Worm (Caenorhabditis elegans) whole organism, young adult: ENCODE results near the gene egl-44.

ENCODE experiments used
- B0035.1 ChIP-seq: sonication (generic microtip); optimal IDR thresholded peaks from 2 replicates; lab custom pipeline; 2016; ENCODE audit warnings: missing genetic modification characterization, mild to moderate bottlenecking, missing compliant biosample characterization, missing genotype, missing genetic modification reagents
- F10E7.11 ChIP-seq: sonication (generic microtip); optimal IDR thresholded peaks from 2 replicates; lab custom pipeline; 2017; ENCODE audit warnings: mild to moderate bottlenecking, missing genetic modification characterization, moderate library complexity, missing compliant biosample characterization
- F23B12.7 ChIP-seq: sonication (generic microtip); optimal IDR thresholded peaks from 2 replicates; lab custom pipeline; 2017; ENCODE audit warnings: missing genetic modification characterization, mild to moderate bottlenecking, missing compliant biosample characterization, antibody characterized with exemption, moderate library complexity; ENCODE audit not compliant: insufficient read depth
- F39B2.1 ChIP-seq: fragments of 200-800 bp; sonication (Bioruptor generic); IDR thresholded peaks from 2 replicates; pipeline ENCODE4 v1.3.6; 2022; ENCODE audit warnings: missing genetic modification reagents, missing genetic modification characterization, missing compliant biosample characterization
- F49E8.2 ChIP-seq: sonication (generic microtip); optimal IDR thresholded peaks from 3 replicates; lab custom pipeline; 2017; ENCODE audit warnings: missing genetic modification characterization, mild to moderate bottlenecking, missing compliant biosample characterization, antibody characterized with exemption, moderate library complexity; ENCODE audit not compliant: insufficient read depth
- F57A8.1 ChIP-seq: fragments of 200-800 bp; sonication (Bioruptor generic); optimal IDR thresholded peaks from 2 replicates; lab custom pipeline; 2018; ENCODE audit warnings: mild to moderate bottlenecking, missing genetic modification characterization, moderate library complexity, missing compliant biosample characterization
- Y95B8A.8 ChIP-seq: fragments of 200-800 bp; sonication (Bioruptor generic); IDR thresholded peaks from 2 replicates; pipeline ENCODE4 v1.3.6; 2022; ENCODE audit warnings: missing genetic modification reagents, missing genetic modification characterization, missing compliant biosample characterization
- ZK185.1 ChIP-seq: sonication (generic microtip); optimal IDR thresholded peaks from 2 replicates; lab custom pipeline; 2016; ENCODE audit warnings: mild to moderate bottlenecking, missing genetic modification characterization, missing compliant biosample characterization; ENCODE audit not compliant: poor library complexity, severe bottlenecking
- attf-5 ChIP-seq: fragments of 200-800 bp; sonication (Bioruptor generic); optimal IDR thresholded peaks from 2 replicates; lab custom pipeline; 2018; ENCODE audit warnings: mild to moderate bottlenecking, missing genetic modification characterization, missing compliant biosample characterization
- bed-2 ChIP-seq: fragments of 200-800 bp; sonication (Bioruptor generic); IDR thresholded peaks from 2 replicates; pipeline ENCODE4 v1.3.6; 2022; ENCODE audit warnings: missing genetic modification reagents, missing genetic modification characterization, missing compliant biosample characterization
- cebp-1 ChIP-seq, 2 experiments: fragments of 200-800 bp in 1 of 2; sonication (Bioruptor generic) in 1 of 2; sonication (generic microtip) in 1 of 2; IDR thresholded peaks in 1 of 2; optimal IDR thresholded peaks in 1 of 2; 2 replicates each; pipeline versions ENCODE4 v1.3.6 to Lab custom; 2017 to 2022; ENCODE audit warnings: missing compliant biosample characterization in 2 of 2, missing genetic modification characterization in 2 of 2, mild to moderate bottlenecking in 1 of 2, missing genetic modification reagents in 1 of 2, moderate library complexity in 1 of 2
- ceh-58 ChIP-seq: fragments of 200-800 bp; sonication (Bioruptor generic); IDR thresholded peaks from 2 replicates; pipeline ENCODE4 v1.3.6; 2022; ENCODE audit warnings: missing genetic modification characterization, missing compliant biosample characterization
- ceh-91 ChIP-seq: fragments of 200-800 bp; sonication (Bioruptor generic); IDR thresholded peaks from 2 replicates; pipeline ENCODE4 v1.3.6; 2022; ENCODE audit warnings: missing genetic modification reagents, missing genetic modification characterization, missing compliant biosample characterization
- chd-7 ChIP-seq: sonication (generic microtip); optimal IDR thresholded peaks from 2 replicates; lab custom pipeline; 2016; ENCODE audit warnings: mild to moderate bottlenecking, missing genetic modification characterization, moderate library complexity, missing compliant biosample characterization
- die-1 ChIP-seq: sonication (generic microtip); optimal IDR thresholded peaks from 2 replicates; lab custom pipeline; 2016; ENCODE audit warnings: missing genotype, mild to moderate bottlenecking, missing genetic modification characterization, missing compliant biosample characterization
- dox-1 ChIP-seq: fragments of 200-800 bp; sonication (Bioruptor generic); IDR thresholded peaks from 2 replicates; pipeline ENCODE4 v1.3.6; 2022; ENCODE audit warnings: missing genetic modification reagents, missing genetic modification characterization, missing compliant biosample characterization
- dpff-1 ChIP-seq: sonication (generic microtip); optimal IDR thresholded peaks from 2 replicates; lab custom pipeline; 2017; ENCODE audit warnings: mild to moderate bottlenecking, missing genetic modification characterization, missing compliant biosample characterization
- dpl-1 ChIP-seq: fragments of 150-350 bp; optimal IDR thresholded peaks from 2 replicates; lab custom pipeline; 2014; ENCODE audit warnings: missing biosample characterization, missing genetic modification reagents, missing genetic modification characterization
- egl-18 ChIP-seq: fragments of 200-800 bp; sonication (Bioruptor generic); IDR thresholded peaks from 2 replicates; pipeline ENCODE4 v1.3.6; 2022; ENCODE audit warnings: missing genetic modification reagents, missing genetic modification characterization, missing compliant biosample characterization
- gei-17 ChIP-seq: fragments of 200-800 bp; sonication (Bioruptor generic); optimal IDR thresholded peaks from 2 replicates; lab custom pipeline; 2018; ENCODE audit warnings: mild to moderate bottlenecking, missing genetic modification characterization, missing compliant biosample characterization
- hlh-12 ChIP-seq: sonication (generic microtip); optimal IDR thresholded peaks from 2 replicates; lab custom pipeline; 2016; ENCODE audit warnings: missing genetic modification characterization, missing compliant biosample characterization
- hmg-20 ChIP-seq: fragments of 200-800 bp; sonication (Bioruptor generic); IDR thresholded peaks from 2 replicates; pipeline ENCODE4 v1.3.6; 2022; ENCODE audit warnings: missing genetic modification reagents, missing genetic modification characterization, missing compliant biosample characterization
- lag-1 ChIP-seq: fragments of 200-800 bp; sonication (Bioruptor generic); IDR thresholded peaks from 2 replicates; pipeline ENCODE4 v1.3.6; 2022; ENCODE audit warnings: missing genetic modification reagents, missing genetic modification characterization, missing compliant biosample characterization
- let-526 ChIP-seq: fragments of 200-800 bp; sonication (Bioruptor generic); IDR thresholded peaks from 2 replicates; pipeline ENCODE4 v1.3.6; 2022; ENCODE audit warnings: missing genetic modification reagents, missing genetic modification characterization, missing compliant biosample characterization
- lsy-27 ChIP-seq: sonication (generic microtip); optimal IDR thresholded peaks from 2 replicates; lab custom pipeline; 2017; ENCODE audit warnings: missing genetic modification characterization, mild to moderate bottlenecking, missing compliant biosample characterization, antibody characterized with exemption, missing genotype, borderline replicate concordance; ENCODE audit not compliant: insufficient read depth
- madf-10 ChIP-seq: sonication (generic microtip); optimal IDR thresholded peaks from 2 replicates; lab custom pipeline; 2016; ENCODE audit warnings: mild to moderate bottlenecking, missing genetic modification characterization, missing compliant biosample characterization
- madf-6 ChIP-seq: fragments of 200-800 bp; sonication (Bioruptor generic); IDR thresholded peaks from 2 replicates; pipeline ENCODE4 v1.3.6; 2022; ENCODE audit warnings: missing genetic modification reagents, missing genetic modification characterization, missing compliant biosample characterization
- mes-4 ChIP-seq: sonication (generic microtip); optimal IDR thresholded peaks from 2 replicates; lab custom pipeline; 2016; ENCODE audit warnings: missing genotype, missing genetic modification characterization, missing compliant biosample characterization
- nfyb-1 ChIP-seq: fragments of 200-800 bp; sonication (Bioruptor generic); IDR thresholded peaks from 2 replicates; pipeline ENCODE4 v1.3.6; 2022; ENCODE audit warnings: missing genetic modification reagents, missing genetic modification characterization, missing compliant biosample characterization
- nhr-90 ChIP-seq: sonication (generic microtip); optimal IDR thresholded peaks from 2 replicates; lab custom pipeline; 2016; ENCODE audit warnings: missing genotype, mild to moderate bottlenecking, missing genetic modification characterization, missing compliant biosample characterization
- pbrm-1 ChIP-seq: fragments of 200-800 bp; sonication (Bioruptor generic); IDR thresholded peaks from 2 replicates; pipeline ENCODE4 v1.3.6; 2022; ENCODE audit warnings: missing genetic modification reagents, missing genetic modification characterization, missing compliant biosample characterization
- repo-1 ChIP-seq: sonication (generic microtip); optimal IDR thresholded peaks from 2 replicates; lab custom pipeline; 2017; ENCODE audit warnings: mild to moderate bottlenecking, missing genetic modification characterization, missing compliant biosample characterization
- sea-2 ChIP-seq: fragments of 200-800 bp; sonication (Bioruptor generic); IDR thresholded peaks from 2 replicates; pipeline ENCODE4 v1.3.6; 2022; ENCODE audit warnings: missing genetic modification characterization, missing compliant biosample characterization
- snpc-1.3 ChIP-seq: sonication (generic microtip); optimal IDR thresholded peaks from 2 replicates; lab custom pipeline; 2017; ENCODE audit warnings: missing genetic modification characterization, mild to moderate bottlenecking, missing compliant biosample characterization, antibody characterized with exemption, moderate library complexity, missing genotype, missing genetic modification reagents; ENCODE audit not compliant: insufficient read depth
- snpc-3.4 ChIP-seq: sonication (generic microtip); optimal IDR thresholded peaks from 2 replicates; lab custom pipeline; 2017; ENCODE audit warnings: missing genetic modification characterization, mild to moderate bottlenecking, missing compliant biosample characterization, antibody characterized with exemption, moderate library complexity, missing genotype, missing genetic modification reagents
- tbx-9 ChIP-seq: sonication (generic microtip); optimal IDR thresholded peaks from 2 replicates; lab custom pipeline; 2016; ENCODE audit warnings: borderline replicate concordance, missing genetic modification characterization, inconsistent platforms, missing compliant biosample characterization
- xnd-1 ChIP-seq: sonication (generic microtip); optimal IDR thresholded peaks from 2 replicates; lab custom pipeline; 2016; ENCODE audit warnings: missing genotype, missing genetic modification reagents, missing genetic modification characterization, missing compliant biosample characterization
- ztf-18 ChIP-seq: sonication (generic microtip); optimal IDR thresholded peaks from 2 replicates; lab custom pipeline; 2016; ENCODE audit warnings: missing genotype, mild to moderate bottlenecking, missing genetic modification characterization, missing compliant biosample characterization
- ztf-28 ChIP-seq: fragments of 200-800 bp; sonication (Bioruptor generic); IDR thresholded peaks from 2 replicates; pipeline ENCODE4 v1.3.6; 2022; ENCODE audit warnings: missing genetic modification reagents, missing genetic modification characterization, missing compliant biosample characterization
- ztf-6 ChIP-seq: fragments of 200-800 bp; sonication (Bioruptor generic); IDR thresholded peaks from 2 replicates; pipeline ENCODE4 v1.3.6; 2022; ENCODE audit warnings: missing genetic modification reagents, missing genetic modification characterization, missing compliant biosample characterization

Gene egl-44

DNA sequence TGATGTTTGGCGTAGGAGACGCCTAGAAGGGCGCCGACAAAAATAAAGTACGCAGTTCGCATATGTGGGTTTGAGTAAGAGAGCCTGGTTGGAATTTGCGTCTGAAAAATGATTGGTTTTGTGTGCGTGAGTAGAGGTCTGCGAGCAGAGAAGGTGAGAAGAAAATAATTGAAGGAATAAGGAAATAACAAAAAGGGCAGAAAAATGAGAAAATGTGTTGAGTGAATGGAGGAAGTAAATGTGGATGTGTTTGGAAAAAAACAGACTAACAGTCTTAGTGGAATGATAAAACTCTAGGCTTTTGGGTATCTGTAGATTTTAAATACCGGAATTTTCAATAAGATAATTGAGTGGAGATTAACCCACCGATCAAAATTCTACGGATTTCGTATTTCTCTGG lies 28.0 kb downstream of the egl-44 start, which contains the start of gene casy-1:
casy-1 (minus strand) TSS at position 101 of the 400 bp plus-strand sequence.
- TF ChIP-seq die-1 (tag; lab: Kevin White, UChicago) = no peak
- no peak for TF ChIP-seq tbx-9 (tag; lab: Kevin White, UChicago)
- TF ChIP-seq ceh-58 (GFP tag; lab: Robert Waterston, UW) = no peak
- TF ChIP-seq let-526 = no peak
- TF ChIP-seq gei-17 (GFP tag; lab: Kevin White, UChicago) = no peak
- TF ChIP-seq cebp-1 (GFP tag; IDR thresholded peaks at IDR 0.05; lab: Robert Waterston, UW) = no peak
- no peak for TF ChIP-seq cebp-1 (tag; optimal IDR thresholded peaks at IDR 0.05; lab: Kevin White, UChicago)
- no peak for TF ChIP-seq Y95B8A.8 (GFP tag; lab: Robert Waterston, UW)
- no peak for TF ChIP-seq ceh-91 (GFP tag; lab: Robert Waterston, UW)
- TF ChIP-seq xnd-1 (tag; lab: Kevin White, UChicago) = no peak
- TF ChIP-seq F39B2.1 (GFP tag; lab: Robert Waterston, UW) = no peak
- TF ChIP-seq, all 124 proteins: peak for 0

DNA sequence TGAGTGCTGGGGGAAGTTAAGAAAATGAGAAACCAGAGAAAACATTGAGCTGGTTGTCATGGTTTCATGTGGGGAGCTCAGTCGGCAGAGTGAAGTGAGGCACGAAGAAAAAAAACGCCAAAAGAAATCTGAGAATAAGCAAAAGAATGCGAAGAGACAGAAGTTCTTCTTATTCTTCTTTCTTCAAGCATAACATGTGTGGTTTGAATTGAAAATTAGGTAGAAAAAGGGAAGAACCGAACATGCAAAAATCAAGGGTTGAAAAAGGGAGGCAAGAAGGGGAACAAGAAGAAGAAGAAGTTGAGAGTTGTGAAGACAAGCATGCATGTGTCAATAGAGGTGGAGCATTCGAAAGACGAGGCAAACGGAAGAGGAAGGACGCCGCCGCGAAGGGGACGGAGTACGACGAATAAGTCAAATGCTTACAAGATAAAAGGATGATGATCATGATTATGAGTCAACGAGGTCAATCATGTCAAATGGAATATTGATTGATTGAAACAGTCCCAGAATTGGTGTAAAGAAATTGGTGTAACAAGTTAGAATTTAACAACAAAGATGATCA lies 29.3 kb downstream of the egl-44 start:
- TF ChIP-seq gei-17 (GFP tag; lab: Kevin White, UChicago) (no peak), attf-5 (no peak), repo-1 (no peak), madf-6 (GFP tag; lab: Robert Waterston, UW) (no peak), nhr-90 (tag; lab: Kevin White, UChicago) (no peak), Y95B8A.8 (GFP tag; lab: Robert Waterston, UW) (no peak), snpc-3.4 (no peak), ztf-28 (GFP tag; lab: Robert Waterston, UW) (no peak), ceh-58 (GFP tag; lab: Robert Waterston, UW) (no peak), egl-18 (GFP tag; lab: Robert Waterston, UW) (no peak), lag-1 (no peak), F10E7.11 (tag; lab: Kevin White, UChicago) (no peak)
- TF ChIP-seq, all 124 proteins: peak for 0

DNA sequence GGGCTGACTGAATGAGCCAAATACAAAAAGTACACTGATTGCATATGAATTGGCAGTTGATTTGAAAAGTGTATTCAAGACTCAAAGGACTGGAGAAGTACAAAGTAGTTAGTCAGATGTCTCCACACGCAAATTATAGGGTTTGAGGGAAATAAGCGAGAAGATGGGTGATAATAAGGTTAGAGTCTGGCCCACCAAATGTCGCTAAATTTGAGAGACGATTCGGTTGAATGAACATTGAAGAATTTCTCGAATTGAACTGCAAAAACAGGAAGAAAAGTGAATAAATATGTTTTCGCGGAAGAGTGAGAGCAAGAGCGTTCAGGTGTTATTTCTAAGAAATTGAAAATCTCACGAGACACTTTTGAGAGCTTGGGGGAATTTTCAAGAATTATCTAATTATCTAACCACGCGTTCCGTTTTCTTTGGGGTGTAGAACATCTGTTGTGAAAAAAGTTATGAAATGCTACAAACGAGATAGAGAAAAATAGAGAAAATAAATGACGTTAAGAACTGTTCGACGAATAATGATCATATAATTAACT lies 31.0 kb downstream of the egl-44 start:
- TF ChIP-seq snpc-1.3 (tag; lab: Kevin White, UChicago) (no peak), chd-7 (tag; lab: Kevin White, UChicago) (no peak), B0035.1 (tag; lab: Kevin White, UChicago) (no peak), ceh-91 (GFP tag; lab: Robert Waterston, UW) (no peak), F39B2.1 (GFP tag; lab: Robert Waterston, UW) (no peak), sea-2 (GFP tag; lab: Robert Waterston, UW) (no peak), ZK185.1 (tag; lab: Kevin White, UChicago) (no peak), lag-1 (no peak)

DNA sequence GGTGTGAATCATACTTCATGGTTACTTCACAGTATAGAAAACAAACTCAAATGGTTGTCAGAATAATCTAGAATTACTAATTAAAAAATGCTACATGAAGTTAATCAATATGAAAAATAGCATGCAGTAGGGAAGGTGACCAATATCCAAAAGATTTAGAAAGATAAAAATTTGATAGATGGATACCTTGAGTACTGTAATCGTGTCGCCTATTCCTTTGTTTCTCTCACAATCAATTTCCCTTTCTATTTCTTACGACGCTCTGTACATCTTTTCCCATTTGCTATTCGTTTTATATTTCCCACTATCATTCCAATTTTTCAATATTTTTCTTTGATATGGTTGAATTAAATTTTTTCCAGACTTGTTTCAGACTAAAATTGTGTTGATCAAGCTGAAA lies 32.7 kb downstream of the egl-44 start, which contains the start of gene B0034.7:
B0034.7 (plus strand) TSS at position 301 of the 400 bp plus-strand sequence.
- TF ChIP-seq dpl-1 (GFP tag; lab: Kevin White, UChicago) = no peak
- TF ChIP-seq dpff-1 = no peak
- TF ChIP-seq F57A8.1 (GFP tag; lab: Kevin White, UChicago) = no peak
- TF ChIP-seq ztf-18 (tag; lab: Kevin White, UChicago) = no peak
- no peak for TF ChIP-seq pbrm-1 (GFP tag; lab: Robert Waterston, UW)
- TF ChIP-seq hmg-20 (GFP tag; lab: Robert Waterston, UW) = no peak
- TF ChIP-seq madf-10 (tag; lab: Kevin White, UChicago) = no peak
- TF ChIP-seq mes-4 (tag; lab: Kevin White, UChicago) = no peak
- TF ChIP-seq F49E8.2 (tag; lab: Kevin White, UChicago) = no peak
- TF ChIP-seq ztf-6 (GFP tag; lab: Robert Waterston, UW) = no peak
- no peak for TF ChIP-seq lsy-27 (tag; lab: Kevin White, UChicago)
- TF ChIP-seq hlh-12 (tag; lab: Kevin White, UChicago) = no peak
- no peak for TF ChIP-seq repo-1
- no peak for TF ChIP-seq snpc-1.3 (tag; lab: Kevin White, UChicago)
- TF ChIP-seq bed-2 = no peak
- TF ChIP-seq F23B12.7 (tag; lab: Kevin White, UChicago) = no peak
- no peak for TF ChIP-seq dox-1 (GFP tag; lab: Robert Waterston, UW)
- TF ChIP-seq nfyb-1 = no peak
